Worm (Caenorhabditis elegans) whole organism, young adult: ENCODE measurements around the gene F55A4.3.

Experiments
- B0019.2 ChIP-seq: fragments of 200-800 bp; sonication (Bioruptor generic); conservative IDR thresholded peaks from 2 replicates; pipeline ENCODE4 v1.3.6; 2022; ENCODE audit warnings: missing genetic modification reagents, missing genetic modification characterization, missing compliant biosample characterization
- C06A6.2 ChIP-seq: fragments of 200-800 bp; sonication (Bioruptor generic); conservative IDR thresholded peaks from 2 replicates; pipeline ENCODE4 v1.3.6; 2022; ENCODE audit warnings: missing genetic modification characterization, missing compliant biosample characterization
- F37B4.10 ChIP-seq: fragments of 200-800 bp; sonication (Bioruptor generic); IDR thresholded peaks from 2 replicates; pipeline ENCODE4 v1.3.6; 2022; ENCODE audit warnings: missing genetic modification characterization, missing compliant biosample characterization
- F52B5.7 ChIP-seq: sonication (generic microtip); optimal IDR thresholded peaks from 2 replicates; lab custom pipeline; 2016; ENCODE audit warnings: mild to moderate bottlenecking, missing genetic modification characterization, missing compliant biosample characterization
- F57C9.4 ChIP-seq: sonication (generic microtip); optimal IDR thresholded peaks from 2 replicates; lab custom pipeline; 2017; ENCODE audit warnings: mild to moderate bottlenecking, missing genetic modification characterization, missing compliant biosample characterization
- Y79H2A.3 ChIP-seq: fragments of 200-800 bp; sonication (Bioruptor generic); conservative IDR thresholded peaks from 2 replicates; pipeline ENCODE4 v1.3.6; 2022; ENCODE audit warnings: missing genetic modification reagents, missing genetic modification characterization, missing compliant biosample characterization
- Y95B8A.8 ChIP-seq: fragments of 200-800 bp; sonication (Bioruptor generic); IDR thresholded peaks from 2 replicates; pipeline ENCODE4 v1.3.6; 2022; ENCODE audit warnings: missing genetic modification reagents, missing genetic modification characterization, missing compliant biosample characterization
- akir-1 ChIP-seq: fragments of 200-800 bp; sonication (Bioruptor generic); optimal IDR thresholded peaks from 2 replicates; lab custom pipeline; 2018; ENCODE audit warnings: mild to moderate bottlenecking, missing genetic modification characterization, moderate library complexity, missing compliant biosample characterization
- aptf-2 ChIP-seq: fragments of 200-800 bp; sonication (Bioruptor generic); conservative IDR thresholded peaks from 2 replicates; pipeline ENCODE4 v1.3.6; 2022; ENCODE audit warnings: missing genetic modification reagents, missing genetic modification characterization, missing compliant biosample characterization
- attf-6 ChIP-seq: fragments of 200-800 bp; sonication (Bioruptor generic); IDR thresholded peaks from 2 replicates; pipeline ENCODE4 v1.3.6; 2022; ENCODE audit warnings: missing genetic modification reagents, missing genetic modification characterization, missing compliant biosample characterization
- cebp-1 ChIP-seq, 2 experiments: fragments of 200-800 bp in 1 of 2; sonication (Bioruptor generic) in 1 of 2; sonication (generic microtip) in 1 of 2; IDR thresholded peaks in 1 of 2; optimal IDR thresholded peaks in 1 of 2; 2 replicates each; pipeline versions ENCODE4 v1.3.6 to Lab custom; 2017 to 2022; ENCODE audit warnings: missing compliant biosample characterization in 2 of 2, missing genetic modification characterization in 2 of 2, mild to moderate bottlenecking in 1 of 2, missing genetic modification reagents in 1 of 2, moderate library complexity in 1 of 2
- ceh-79 ChIP-seq: sonication (generic microtip); optimal IDR thresholded peaks from 2 replicates; lab custom pipeline; 2017; ENCODE audit warnings: mild to moderate bottlenecking, missing genetic modification characterization, missing compliant biosample characterization
- die-1 ChIP-seq: sonication (generic microtip); optimal IDR thresholded peaks from 2 replicates; lab custom pipeline; 2016; ENCODE audit warnings: missing genotype, mild to moderate bottlenecking, missing genetic modification characterization, missing compliant biosample characterization
- egl-18 ChIP-seq: fragments of 200-800 bp; sonication (Bioruptor generic); IDR thresholded peaks from 2 replicates; pipeline ENCODE4 v1.3.6; 2022; ENCODE audit warnings: missing genetic modification reagents, missing genetic modification characterization, missing compliant biosample characterization
- ekl-4 ChIP-seq: fragments of 200-800 bp; sonication (Bioruptor generic); IDR thresholded peaks from 2 replicates; pipeline ENCODE4 v1.3.6; 2022; ENCODE audit warnings: missing genetic modification reagents, missing genetic modification characterization, missing compliant biosample characterization
- ets-4 ChIP-seq: fragments of 200-800 bp; sonication (Bioruptor generic); optimal IDR thresholded peaks from 2 replicates; lab custom pipeline; 2018; ENCODE audit warnings: mild to moderate bottlenecking, missing genetic modification characterization, missing compliant biosample characterization
- fkh-3 ChIP-seq: sonication (generic microtip); optimal IDR thresholded peaks from 2 replicates; lab custom pipeline; 2016; ENCODE audit warnings: mild to moderate bottlenecking, missing genetic modification characterization, missing compliant biosample characterization
- him-1 ChIP-seq: sonication (generic microtip); optimal IDR thresholded peaks from 2 replicates; lab custom pipeline; 2016; ENCODE audit warnings: missing genotype, missing genetic modification reagents, missing genetic modification characterization, missing compliant biosample characterization
- hmg-1.2 ChIP-seq: fragments of 200-800 bp; sonication (Bioruptor generic); IDR thresholded peaks from 2 replicates; pipeline ENCODE4 v1.3.6; 2022; ENCODE audit warnings: missing genetic modification reagents, missing genetic modification characterization, missing compliant biosample characterization
- hsf-1 ChIP-seq: fragments of 200-800 bp; sonication (Bioruptor generic); IDR thresholded peaks from 2 replicates; pipeline ENCODE4 v1.3.6; 2022; ENCODE audit warnings: missing genetic modification reagents, missing genetic modification characterization, missing compliant biosample characterization
- lin-35 ChIP-seq, 3 experiments: fragments of 150-350 bp in 2 of 3; sonication (generic microtip) in 1 of 3; optimal IDR thresholded peaks; 2 replicates each; lab custom pipeline; 2014 to 2018; ENCODE audit warnings: missing biosample characterization in 3 of 3, missing genetic modification characterization in 3 of 3, missing genetic modification reagents in 3 of 3
- lir-1 ChIP-seq: fragments of 200-800 bp; sonication (Bioruptor generic); conservative IDR thresholded peaks from 2 replicates; pipeline ENCODE4 v1.3.6; 2022; ENCODE audit warnings: missing genetic modification reagents, missing genetic modification characterization, missing compliant biosample characterization
- lsl-1 ChIP-seq: fragments of 200-800 bp; sonication (Bioruptor generic); optimal IDR thresholded peaks from 2 replicates; lab custom pipeline; 2018; ENCODE audit warnings: mild to moderate bottlenecking, missing genetic modification characterization, moderate library complexity, missing compliant biosample characterization
- lsy-27 ChIP-seq: sonication (generic microtip); optimal IDR thresholded peaks from 2 replicates; lab custom pipeline; 2017; ENCODE audit warnings: missing genetic modification characterization, mild to moderate bottlenecking, missing compliant biosample characterization, antibody characterized with exemption, missing genotype, borderline replicate concordance; ENCODE audit not compliant: insufficient read depth
- mes-4 ChIP-seq: sonication (generic microtip); optimal IDR thresholded peaks from 2 replicates; lab custom pipeline; 2016; ENCODE audit warnings: missing genotype, missing genetic modification characterization, missing compliant biosample characterization
- nhr-80 ChIP-seq: sonication (generic microtip); optimal IDR thresholded peaks from 2 replicates; lab custom pipeline; 2016; ENCODE audit warnings: missing genetic modification characterization, missing compliant biosample characterization
- pha-4 ChIP-seq: fragments of 150-350 bp; sonication (generic microtip); optimal IDR thresholded peaks from 2 replicates; lab custom pipeline; 2014; ENCODE audit warnings: missing biosample characterization, missing genetic modification reagents, missing genetic modification characterization
- rcor-1 ChIP-seq: fragments of 200-800 bp; sonication (Bioruptor generic); IDR thresholded peaks from 2 replicates; pipeline ENCODE4 v1.3.6; 2022; ENCODE audit warnings: missing genetic modification reagents, missing genetic modification characterization, missing compliant biosample characterization
- sea-2 ChIP-seq: fragments of 200-800 bp; sonication (Bioruptor generic); IDR thresholded peaks from 2 replicates; pipeline ENCODE4 v1.3.6; 2022; ENCODE audit warnings: missing genetic modification characterization, missing compliant biosample characterization
- snpc-3.4 ChIP-seq: sonication (generic microtip); optimal IDR thresholded peaks from 2 replicates; lab custom pipeline; 2017; ENCODE audit warnings: missing genetic modification characterization, mild to moderate bottlenecking, missing compliant biosample characterization, antibody characterized with exemption, moderate library complexity, missing genotype, missing genetic modification reagents
- snpc-4 ChIP-seq, 5 experiments: fragments of 150-350 bp in 1 of 5; sonication (generic microtip) in 4 of 5; optimal IDR thresholded peaks; 2 replicates each; lab custom pipeline; 2014 to 2018; ENCODE audit warnings: missing genetic modification characterization in 5 of 5, missing biosample characterization in 3 of 5, antibody characterized with exemption in 2 of 5, mild to moderate bottlenecking in 2 of 5, missing compliant biosample characterization in 2 of 5, missing genotype in 2 of 5, moderate library complexity in 2 of 5, missing genetic modification reagents in 1 of 5
- tbp1 ChIP-seq: fragments of 200-800 bp; sonication (Bioruptor generic); optimal IDR thresholded peaks from 2 replicates; lab custom pipeline; 2018; ENCODE audit warnings: mild to moderate bottlenecking, missing genetic modification characterization, missing compliant biosample characterization
- zfh-2 ChIP-seq: fragments of 200-800 bp; sonication (Bioruptor generic); conservative IDR thresholded peaks from 2 replicates; pipeline ENCODE4 v1.3.6; 2022; ENCODE audit warnings: missing genetic modification reagents, missing genetic modification characterization, missing compliant biosample characterization
- zim-3 ChIP-seq: sonication (generic microtip); optimal IDR thresholded peaks from 2 replicates; lab custom pipeline; 2017; ENCODE audit warnings: mild to moderate bottlenecking, missing genetic modification characterization, moderate library complexity, missing compliant biosample characterization
- ztf-25 ChIP-seq: fragments of 200-800 bp; sonication (Bioruptor generic); IDR thresholded peaks from 2 replicates; pipeline ENCODE4 v1.3.6; 2022; ENCODE audit warnings: missing genetic modification reagents, missing genetic modification characterization, missing compliant biosample characterization
- ztf-28 ChIP-seq: fragments of 200-800 bp; sonication (Bioruptor generic); IDR thresholded peaks from 2 replicates; pipeline ENCODE4 v1.3.6; 2022; ENCODE audit warnings: missing genetic modification reagents, missing genetic modification characterization, missing compliant biosample characterization

F55A4.3 gene

ce11 chrX:1005026-1005425 lies 19.9 kb downstream of the F55A4.3 start:
- TF ChIP-seq B0019.2 (GFP tag; lab: Robert Waterston, UW) (no peak), ztf-25 (GFP tag; lab: Robert Waterston, UW) (no peak), hsf-1 (GFP tag; lab: Robert Waterston, UW) (no peak), lsl-1 (no peak), zim-3 (tag; lab: Kevin White, UChicago) (no peak), fkh-3 (tag; lab: Kevin White, UChicago) (no peak), him-1 (tag; lab: Kevin White, UChicago) (no peak), snpc-3.4 (tag; lab: Kevin White, UChicago) (no peak)

ce11 chrX:1004037-1004436 lies 20.9 kb downstream of the F55A4.3 start, which contains the start of gene cutl-21:
Gene cutl-21 (plus strand): TSS chrX:1004337.
- no peak for TF ChIP-seq ets-4 (GFP tag; lab: Kevin White, UChicago)
- no peak for TF ChIP-seq snpc-4 (GFP tag; optimal IDR thresholded peaks at IDR 0.05; lab: Kevin White, UChicago)
- TF ChIP-seq snpc-4 (tag; optimal IDR thresholded peaks at IDR 0.05; lab: Kevin White, UChicago) = no peak
- TF ChIP-seq ekl-4 (GFP tag; lab: Robert Waterston, UW) = no peak
- no peak for TF ChIP-seq ztf-28 (GFP tag; lab: Robert Waterston, UW)
- TF ChIP-seq lsy-27 = no peak
- TF ChIP-seq rcor-1 (GFP tag; lab: Robert Waterston, UW) = no peak
- no peak for TF ChIP-seq C06A6.2 (GFP tag; lab: Robert Waterston, UW)
- no peak for TF ChIP-seq attf-6 (GFP tag; lab: Robert Waterston, UW)
- no peak for TF ChIP-seq lir-1 (GFP tag; lab: Robert Waterston, UW)
- no peak for TF ChIP-seq die-1
- TF ChIP-seq egl-18 (GFP tag; lab: Robert Waterston, UW) = no peak

- TF ChIP-seq sea-2 = no peak
- no peak for TF ChIP-seq mes-4
- no peak for TF ChIP-seq ceh-79 (tag; lab: Kevin White, UChicago)
- TF ChIP-seq cebp-1 (GFP tag; IDR thresholded peaks at IDR 0.05; lab: Robert Waterston, UW) = no peak
- TF ChIP-seq cebp-1 (tag; optimal IDR thresholded peaks at IDR 0.05; lab: Kevin White, UChicago) = no peak
- no peak for TF ChIP-seq lin-35 (GFP tag; optimal IDR thresholded peaks at IDR 0.05; lab: Kevin White, UChicago)
- TF ChIP-seq tbp1 = no peak
- TF ChIP-seq B0019.2 (GFP tag; lab: Robert Waterston, UW) = no peak
- no peak for TF ChIP-seq Y79H2A.3 (GFP tag; lab: Robert Waterston, UW)
- TF ChIP-seq snpc-4 (GFP tag; optimal IDR thresholded peaks at IDR 0.05; lab: Kevin White, UChicago) = no peak
- TF ChIP-seq snpc-4 (tag; optimal IDR thresholded peaks at IDR 0.05; lab: Kevin White, UChicago) = no peak
- no peak for TF ChIP-seq zfh-2 (GFP tag; lab: Robert Waterston, UW)
- no peak for TF ChIP-seq F37B4.10 (GFP tag; lab: Robert Waterston, UW)
- no peak for TF ChIP-seq akir-1
- no peak for TF ChIP-seq pha-4 (tag; lab: Kevin White, UChicago)
- TF ChIP-seq rcor-1 (GFP tag; lab: Robert Waterston, UW) = no peak
- TF ChIP-seq hmg-1.2 (GFP tag; lab: Robert Waterston, UW) = no peak
- TF ChIP-seq Y95B8A.8 (GFP tag; lab: Robert Waterston, UW) = no peak
- no peak for TF ChIP-seq nhr-80 (tag; lab: Kevin White, UChicago)
- no peak for TF ChIP-seq F57C9.4 (tag; lab: Kevin White, UChicago)
- no peak for TF ChIP-seq aptf-2 (GFP tag; lab: Robert Waterston, UW)
- no peak for TF ChIP-seq F52B5.7 (tag; lab: Kevin White, UChicago)
Measured at ce11 chrX:994678-995077, 30.2 kb downstream of the F55A4.3 start.
